Worm (Caenorhabditis elegans) whole organism, L3 larva: Measurements from ENCODE around the gene sup-26.

Experiments
- elt-3 ChIP-seq, 3 experiments: fragments of 150-350 bp in 1 of 3; sonication (generic microtip) in 2 of 3; optimal IDR thresholded peaks; 2 replicates in 2 of 3; 4 replicates in 1 of 3; lab custom pipeline; 2014 to 2017; ENCODE audit warnings: missing biosample characterization in 3 of 3, missing genetic modification characterization in 3 of 3
- eor-1 ChIP-seq, 2 experiments: fragments of 150-350 bp; optimal IDR thresholded peaks; 2 replicates each; lab custom pipeline; 2014 to 2018; ENCODE audit warnings: missing biosample characterization in 2 of 2, missing genetic modification characterization in 2 of 2
- fkh-10 ChIP-seq: sonication (generic microtip); optimal IDR thresholded peaks from 2 replicates; lab custom pipeline; 2017; ENCODE audit warnings: missing biosample characterization, missing genetic modification reagents, missing genetic modification characterization
- lin-39 ChIP-seq: fragments of 150-350 bp; optimal IDR thresholded peaks from 2 replicates; lab custom pipeline; 2018; ENCODE audit warnings: missing biosample characterization, missing genetic modification reagents, missing genetic modification characterization
- mdl-1 ChIP-seq: fragments of 150-350 bp; optimal IDR thresholded peaks from 2 replicates; lab custom pipeline; 2014; ENCODE audit warnings: missing biosample characterization, missing genetic modification characterization
- nhr-12 ChIP-seq: fragments of 150-350 bp; optimal IDR thresholded peaks from 2 replicates; lab custom pipeline; 2014; ENCODE audit warnings: missing biosample characterization, missing genetic modification characterization
- nhr-237 ChIP-seq: fragments of 150-350 bp; optimal IDR thresholded peaks from 2 replicates; lab custom pipeline; 2014; ENCODE audit warnings: missing biosample characterization, missing genetic modification characterization
- nhr-28 ChIP-seq: fragments of 150-350 bp; optimal IDR thresholded peaks from 2 replicates; lab custom pipeline; 2014; ENCODE audit warnings: missing biosample characterization, missing genetic modification characterization
- snpc-4 ChIP-seq: fragments of 150-350 bp; optimal IDR thresholded peaks from 2 replicates; lab custom pipeline; 2014; ENCODE audit warnings: missing biosample characterization, missing genetic modification characterization
- tbx-2 ChIP-seq: sonication (generic microtip); optimal IDR thresholded peaks from 2 replicates; lab custom pipeline; 2016; ENCODE audit warnings: mild to moderate bottlenecking, missing genetic modification characterization, missing compliant biosample characterization
- unc-39 ChIP-seq: sonication (generic microtip); optimal IDR thresholded peaks from 4 replicates; lab custom pipeline; 2017; ENCODE audit warnings: missing biosample characterization, missing genetic modification characterization
- ztf-4 ChIP-seq: fragments of 150-350 bp; optimal IDR thresholded peaks from 2 replicates; lab custom pipeline; 2014; ENCODE audit warnings: missing biosample characterization, missing genetic modification characterization

- TF ChIP-seq fkh-10 (no peak), ztf-4 (tag; lab: Kevin White, UChicago) (no peak), nhr-28 (tag; lab: Kevin White, UChicago) (no peak), unc-39 (tag; lab: Kevin White, UChicago) (no peak), lin-39 (tag; lab: Kevin White, UChicago) (peak; percentile 4), eor-1 (tag; optimal IDR thresholded peaks at IDR 0.05; lab: Kevin White, UChicago) (no peak), nhr-237 (no peak), nhr-12 (tag; lab: Kevin White, UChicago) (no peak), elt-3 (tag; optimal IDR thresholded peaks at IDR 0.05; lab: Kevin White, UChicago) (peak in 1 of 3 experiments; percentile 27), tbx-2 (tag; lab: Kevin White, UChicago) (peak; percentile 49), mdl-1 (tag; lab: Kevin White, UChicago) (peak; percentile 70), snpc-4 (tag; lab: Kevin White, UChicago) (peak; percentile 43)
Observed at ce11 chrIII:4284732-4285165, 4.7 kb upstream of the sup-26 start.
